Worm (Caenorhabditis elegans): ENCODE results near the gene Y57G11C.1142.

The Y57G11C.1142 gene

DNA sequence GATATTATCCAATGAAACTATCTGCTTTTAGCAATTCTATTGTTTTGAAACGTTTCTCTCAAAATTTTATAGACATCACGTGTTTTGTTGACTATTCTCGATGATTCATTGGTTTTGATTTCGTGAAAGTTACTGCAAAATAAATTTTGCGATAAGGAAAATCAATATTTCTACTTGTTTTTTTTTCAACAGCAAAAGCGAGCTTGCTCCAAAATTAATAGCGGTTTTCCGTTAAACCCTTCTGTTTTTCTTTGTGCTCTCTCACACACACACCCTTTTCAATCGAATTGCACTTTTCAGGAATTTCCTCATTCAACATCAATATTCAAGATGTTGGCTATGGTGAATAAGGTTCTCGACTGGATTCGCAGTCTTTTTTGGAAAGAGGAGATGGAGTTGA lies 4.6 kb upstream of the Y57G11C.1142 start, which contains the start of gene arl-8:
Gene arl-8 (plus strand): TSS at position 301 of the 400 bp plus-strand sequence.
- no peak for TF ChIP-seq hmg-20 (GFP tag; IDR thresholded peaks at IDR 0.05)
- no peak for TF ChIP-seq fkh-3 (tag; optimal IDR thresholded peaks at IDR 0.05)
- TF ChIP-seq aptf-2 (GFP tag; conservative IDR thresholded peaks at IDR 0.05): no peak
- no peak for TF ChIP-seq cebp-2 (GFP tag; IDR thresholded peaks at IDR 0.05)
- no peak for TF ChIP-seq F23B12.7 (tag; optimal IDR thresholded peaks at IDR 0.05; ENCODE audit: insufficient read depth)
- TF ChIP-seq lin-26 (GFP tag; IDR thresholded peaks at IDR 0.05): no peak
- TF ChIP-seq zfh-2 (GFP tag; conservative IDR thresholded peaks at IDR 0.05): no peak
- TF ChIP-seq K11D2.4 (GFP tag; IDR thresholded peaks at IDR 0.05): no peak
- no peak for TF ChIP-seq Y53G8AR.9 (GFP tag; conservative IDR thresholded peaks at IDR 0.05)
- no peak for TF ChIP-seq lin-35 (GFP tag; optimal IDR thresholded peaks at IDR 0.05)
- TF ChIP-seq attf-5 (GFP tag; optimal IDR thresholded peaks at IDR 0.05): no peak
- TF ChIP-seq F57A8.1 (GFP tag; optimal IDR thresholded peaks at IDR 0.05): no peak
- no peak for TF ChIP-seq somi-1 (GFP tag; optimal IDR thresholded peaks at IDR 0.05)
- no peak for TF ChIP-seq dox-1 (GFP tag; IDR thresholded peaks at IDR 0.05)
- TF ChIP-seq die-1 (tag; optimal IDR thresholded peaks at IDR 0.05): no peak
- TF ChIP-seq xnd-1 (tag; optimal IDR thresholded peaks at IDR 0.05): no peak
- no peak for TF ChIP-seq ceh-27 (GFP tag; optimal IDR thresholded peaks at IDR 0.05)
- TF ChIP-seq D2030.7 (GFP tag; IDR thresholded peaks at IDR 0.05): no peak
- no peak for TF ChIP-seq bed-2 (GFP tag; IDR thresholded peaks at IDR 0.05)
- TF ChIP-seq hlh-12 (tag; optimal IDR thresholded peaks at IDR 0.05): no peak

DNA sequence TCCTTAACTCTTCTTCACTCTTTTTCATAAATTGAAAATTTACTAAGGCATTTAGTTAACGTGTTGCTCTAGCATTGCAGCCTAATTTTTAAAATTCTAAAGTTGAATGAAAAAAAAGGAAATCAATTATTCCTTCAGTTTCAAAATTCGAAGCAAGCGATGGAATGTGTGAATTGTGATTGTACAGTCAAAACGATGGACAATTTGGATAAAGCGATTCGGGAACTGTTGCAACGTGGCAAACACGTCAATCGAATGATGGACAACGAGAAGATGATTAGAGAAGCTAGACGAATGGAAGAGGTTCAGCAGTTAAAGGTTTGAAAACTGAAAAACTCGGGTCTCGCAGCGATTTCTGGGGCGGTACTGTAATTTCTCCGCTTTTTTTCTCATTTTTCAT lies 3.2 kb upstream of the Y57G11C.1142 start, which contains the start of gene Y57G11C.14:
Gene Y57G11C.14 (plus strand): TSS at position 126 of the 400 bp plus-strand sequence.
- TF ChIP-seq T07F8.4 (tag; optimal IDR thresholded peaks at IDR 0.05) (no peak), Y53G8AR.9 (GFP tag; conservative IDR thresholded peaks at IDR 0.05) (0 out of 2 replicates have a peak, but pooled peaks have one; percentile 30), let-526 (GFP tag; IDR thresholded peaks at IDR 0.05) (no peak), egl-44 (GFP tag; IDR thresholded peaks at IDR 0.05) (no peak), xnd-1 (tag; optimal IDR thresholded peaks at IDR 0.05) (no peak), attf-6 (GFP tag; IDR thresholded peaks at IDR 0.05) (peak; percentile 88), nhr-90 (tag; optimal IDR thresholded peaks at IDR 0.05) (no peak), lsl-1 (GFP tag; optimal IDR thresholded peaks at IDR 0.05) (no peak), B0261.1 (tag; optimal IDR thresholded peaks at IDR 0.05) (no peak), F10E7.11 (tag; optimal IDR thresholded peaks at IDR 0.05) (no peak), ceh-79 (tag; optimal IDR thresholded peaks at IDR 0.05) (no peak), F33H1.4 (GFP tag; IDR thresholded peaks at IDR 0.05) (0 out of 2 replicates have a peak, but pooled peaks have one; percentile 5), unc-130 (GFP tag; optimal IDR thresholded peaks at IDR 0.05) (no peak), fkh-3 (tag; optimal IDR thresholded peaks at IDR 0.05) (no peak), ztf-22 (GFP tag; optimal IDR thresholded peaks at IDR 0.05) (no peak), lag-1 (GFP tag; IDR thresholded peaks at IDR 0.05) (no peak), lir-1 (GFP tag; conservative IDR thresholded peaks at IDR 0.05) (no peak), Y95B8A.8 (GFP tag; IDR thresholded peaks at IDR 0.05) (no peak), snpc-3.4 (tag; optimal IDR thresholded peaks at IDR 0.05) (no peak), madf-3 (GFP tag; IDR thresholded peaks at IDR 0.05) (0 out of 2 replicates have a peak, but pooled peaks have one; percentile 67), hsf-1 (GFP tag; IDR thresholded peaks at IDR 0.05) (0 out of 2 replicates have a peak, but pooled peaks have one; percentile 41), efl-1 (GFP tag; optimal IDR thresholded peaks at IDR 0.05) (no peak), ekl-4 (GFP tag; IDR thresholded peaks at IDR 0.05) (0 out of 2 replicates have a peak, but pooled peaks have one; percentile 26), atf-7 (tag; optimal IDR thresholded peaks at IDR 0.05) (peak; percentile 23), snpc-4 (GFP tag; optimal IDR thresholded peaks at IDR 0.05) (no peak), snpc-4 (tag; optimal IDR thresholded peaks at IDR 0.05) (peak in 1 of 4 experiments; percentile 85), zfh-2 (GFP tag; conservative IDR thresholded peaks at IDR 0.05) (no peak), athp-1 (tag; optimal IDR thresholded peaks at IDR 0.05) (no peak), ceh-58 (GFP tag; IDR thresholded peaks at IDR 0.05) (no peak), egrh-3 (GFP tag; IDR thresholded peaks at IDR 0.05) (no peak), cebp-2 (GFP tag; IDR thresholded peaks at IDR 0.05) (no peak), pha-4 (tag; optimal IDR thresholded peaks at IDR 0.05) (no peak), mcd-1 (GFP tag; IDR thresholded peaks at IDR 0.05) (0 out of 2 replicates have a peak, but pooled peaks have one; percentile 15)
